Fruit fly (Drosophila melanogaster): ENCODE results near the gene CG12078.

DNA sequence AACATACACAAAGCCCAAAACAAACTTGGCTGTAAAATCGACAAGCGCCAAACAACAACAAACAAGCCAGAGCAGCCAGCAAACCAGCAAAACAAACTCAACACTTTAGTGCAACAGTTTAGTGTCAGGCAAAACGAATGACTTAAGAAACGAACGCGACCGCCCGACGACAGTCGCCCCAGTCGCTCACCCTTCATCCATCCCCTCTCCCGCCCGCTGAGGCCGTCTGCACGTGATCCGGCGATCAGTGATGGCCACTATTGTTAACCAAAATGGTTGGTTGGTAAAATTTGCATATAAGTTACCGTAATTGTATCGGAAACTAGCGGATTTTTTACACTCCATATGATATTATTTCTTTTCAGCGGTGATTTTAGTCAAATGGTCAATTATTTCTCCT lies 9.5 kb upstream of the CG12078 start:
- TF ChIP-seq CG31627 (GFP tag; optimal IDR thresholded peaks at IDR 0.05) (no peak), CG3919 (GFP tag; optimal IDR thresholded peaks at IDR 0.05) (no peak), OdsH (GFP tag; optimal IDR thresholded peaks at IDR 0.05) (no peak), Gug (GFP tag; IDR thresholded peaks at IDR 0.05) (no peak), Blimp-1 (GFP tag; optimal IDR thresholded peaks at IDR 0.05) (no peak)
